Worm (Caenorhabditis elegans) whole organism, early embryonic: ENCODE results near the gene C17G1.5.

ENCODE experiments used
- ama-1 ChIP-seq: fragments of 150-350 bp; optimal IDR thresholded peaks from 2 replicates; lab custom pipeline; 2014
- ets-7 ChIP-seq: sonication (generic microtip); optimal IDR thresholded peaks from 2 replicates; lab custom pipeline; 2016; ENCODE audit warnings: missing genotype, missing genetic modification characterization, missing compliant biosample characterization
- flt-1 ChIP-seq: fragments of 200-800 bp; sonication (Bioruptor generic); IDR thresholded peaks from 2 replicates; pipeline ENCODE4 v1.3.6; 2022; ENCODE audit warnings: missing genetic modification characterization, missing compliant biosample characterization

DNA sequence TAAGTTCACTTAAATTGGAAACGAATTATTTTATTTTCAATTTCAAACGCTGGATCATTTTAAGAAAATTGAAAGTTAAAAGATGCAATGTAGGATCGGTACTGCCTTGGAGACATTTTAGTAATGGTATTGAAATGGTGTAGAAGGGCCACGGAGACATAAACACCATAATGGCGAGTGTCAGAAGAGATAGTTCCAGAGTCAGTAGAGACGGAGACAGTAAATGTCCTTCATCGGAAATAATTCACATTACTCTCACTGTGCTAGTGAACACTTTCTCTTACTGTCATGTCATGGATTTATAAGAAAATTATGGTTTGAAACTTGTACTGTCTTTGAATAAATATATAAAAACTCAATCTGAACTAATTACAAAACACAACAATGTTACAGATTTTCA, 45.5 kb upstream of the C17G1.5 start:
- TF ChIP-seq ama-1 (lab: Kevin White, UChicago) (no peak), flt-1 (GFP tag; lab: Robert Waterston, UW) (no peak), ets-7 (tag; lab: Kevin White, UChicago) (no peak)
